Worm (Caenorhabditis elegans): Measurements from ENCODE around the gene ZK632.14.

DNA sequence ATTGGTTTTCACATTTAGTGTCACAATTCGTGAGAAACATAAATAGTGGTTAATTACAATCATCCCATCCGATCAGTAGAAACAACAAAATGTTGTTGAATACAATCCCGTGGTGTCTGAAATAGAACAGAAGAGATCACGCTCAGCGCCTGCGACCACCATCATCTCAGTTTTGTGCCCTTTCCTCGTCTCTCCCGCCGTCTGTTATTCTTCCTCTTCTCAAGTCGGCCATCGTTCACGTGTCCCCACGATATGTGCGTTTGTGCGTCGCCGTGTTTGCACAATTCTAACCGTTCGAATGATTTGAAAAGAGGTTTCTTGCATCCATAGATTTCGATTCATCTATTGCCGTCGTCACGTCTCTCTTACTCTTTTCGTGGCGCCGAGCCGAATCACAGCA is 5.5 kb downstream of the ZK632.14 start, which contains the start of gene panl-3:
- TF ChIP-seq zim-3 (tag; optimal IDR thresholded peaks at IDR 0.05) (no peak), egl-44 (GFP tag; IDR thresholded peaks at IDR 0.05) (no peak)
